Worm (Caenorhabditis elegans) whole organism, L1 larva: Measurements from ENCODE around the gene fbxa-153.
A peak's percentile ranks its signal among the peaks of the same experiment; 100 is the strongest.

Experiments
- C34B4.2 ChIP-seq: sonication (generic microtip); optimal IDR thresholded peaks from 2 replicates; lab custom pipeline; 2017; ENCODE audit warnings: mild to moderate bottlenecking, missing genetic modification characterization, missing compliant biosample characterization
- alr-1 ChIP-seq: fragments of 200-800 bp; sonication (Bioruptor generic); optimal IDR thresholded peaks from 2 replicates; lab custom pipeline; 2018; ENCODE audit warnings: borderline replicate concordance, mild to moderate bottlenecking, missing genetic modification characterization, missing compliant biosample characterization
- ama-1 ChIP-seq: fragments of 150-350 bp; optimal IDR thresholded peaks from 2 replicates; lab custom pipeline; 2014
- ceh-88 ChIP-seq: fragments of 200-800 bp; sonication (Bioruptor generic); IDR thresholded peaks from 2 replicates; pipeline ENCODE4 v1.3.6; 2022; ENCODE audit warnings: missing genetic modification characterization, missing compliant biosample characterization
- efl-1 ChIP-seq, 4 experiments: fragments of 150-350 bp; optimal IDR thresholded peaks in 3 of 4; peaks in 1 of 4; 1 replicate in 1 of 4; 2 replicates in 3 of 4; lab custom pipeline; 2014; ENCODE audit warnings: missing biosample characterization in 2 of 4, missing genetic modification characterization in 2 of 4, missing genetic modification reagents in 2 of 4
- efl-3 ChIP-seq: fragments of 200-800 bp; sonication (Bioruptor generic); optimal IDR thresholded peaks from 2 replicates; lab custom pipeline; 2018; ENCODE audit warnings: mild to moderate bottlenecking, missing genetic modification characterization, missing compliant biosample characterization
- egl-13 ChIP-seq: sonication (generic microtip); optimal IDR thresholded peaks from 2 replicates; lab custom pipeline; 2016; ENCODE audit warnings: missing genotype, missing genetic modification reagents, missing genetic modification characterization, missing compliant biosample characterization
- egl-27 ChIP-seq, 2 experiments: fragments of 150-350 bp in 1 of 2; sonication (generic microtip); optimal IDR thresholded peaks; 3 replicates each; lab custom pipeline; 2017 to 2018; ENCODE audit warnings: missing biosample characterization in 2 of 2, missing genetic modification characterization in 2 of 2, missing genetic modification reagents in 2 of 2
- ets-5 ChIP-seq: fragments of 200-800 bp; sonication (Bioruptor generic); IDR thresholded peaks from 2 replicates; pipeline ENCODE4 v1.3.6; 2022; ENCODE audit warnings: missing genetic modification characterization, missing compliant biosample characterization
- fkh-10 ChIP-seq: sonication (generic microtip); optimal IDR thresholded peaks from 2 replicates; lab custom pipeline; 2017; ENCODE audit warnings: missing biosample characterization, missing genetic modification reagents, missing genetic modification characterization
- hlh-17 ChIP-seq: fragments of 200-800 bp; sonication (Bioruptor generic); optimal IDR thresholded peaks from 2 replicates; lab custom pipeline; 2018; ENCODE audit warnings: missing genetic modification characterization, mild to moderate bottlenecking, missing compliant biosample characterization, moderate library complexity, borderline replicate concordance
- irx-1 ChIP-seq: sonication (generic microtip); optimal IDR thresholded peaks from 2 replicates; lab custom pipeline; 2016; ENCODE audit warnings: missing genetic modification characterization, missing compliant biosample characterization
- jun-1 ChIP-seq: fragments of 150-350 bp; optimal IDR thresholded peaks from 2 replicates; lab custom pipeline; 2014; ENCODE audit warnings: missing biosample characterization, missing genetic modification reagents, missing genetic modification characterization
- lin-13 ChIP-seq: fragments of 150-350 bp; optimal IDR thresholded peaks from 2 replicates; lab custom pipeline; 2014; ENCODE audit warnings: missing biosample characterization, missing genetic modification reagents, missing genetic modification characterization
- lin-15B ChIP-seq: fragments of 150-350 bp; sonication (generic microtip); optimal IDR thresholded peaks from 3 replicates; lab custom pipeline; 2014; ENCODE audit warnings: missing biosample characterization, missing genetic modification characterization
- lin-35 ChIP-seq, 2 experiments: fragments of 150-350 bp; optimal IDR thresholded peaks; 2 replicates each; lab custom pipeline; 2014; ENCODE audit warnings: missing biosample characterization in 2 of 2, missing genetic modification characterization in 2 of 2, missing genetic modification reagents in 2 of 2
- lin-39 ChIP-seq: fragments of 150-350 bp; optimal IDR thresholded peaks from 2 replicates; lab custom pipeline; 2014; ENCODE audit warnings: missing biosample characterization, missing genetic modification reagents, missing genetic modification characterization
- lir-3 ChIP-seq: sonication (generic microtip); optimal IDR thresholded peaks from 2 replicates; lab custom pipeline; 2016; ENCODE audit warnings: mild to moderate bottlenecking, missing genetic modification characterization, moderate library complexity, missing compliant biosample characterization; ENCODE audit not compliant: poor library complexity
- lsy-2 ChIP-seq, 2 experiments: fragments of 150-350 bp; optimal IDR thresholded peaks; 2 replicates each; lab custom pipeline; 2014; ENCODE audit warnings: missing biosample characterization in 2 of 2, missing genetic modification characterization in 2 of 2
- mab-9 ChIP-seq: fragments of 200-800 bp; sonication (Bioruptor generic); IDR thresholded peaks from 2 replicates; pipeline ENCODE4 v1.3.6; 2022; ENCODE audit warnings: missing genetic modification reagents, missing genetic modification characterization, missing compliant biosample characterization
- mef-2 ChIP-seq: fragments of 150-350 bp; optimal IDR thresholded peaks from 2 replicates; lab custom pipeline; 2014; ENCODE audit warnings: missing biosample characterization, missing genetic modification characterization
- nhr-11 ChIP-seq: fragments of 150-350 bp; optimal IDR thresholded peaks from 2 replicates; lab custom pipeline; 2014; ENCODE audit warnings: missing biosample characterization, missing genetic modification characterization
- nhr-12 ChIP-seq: sonication (generic microtip); optimal IDR thresholded peaks from 2 replicates; lab custom pipeline; 2017; ENCODE audit warnings: missing biosample characterization, missing genetic modification characterization
- nhr-19 ChIP-seq: fragments of 200-800 bp; sonication (Bioruptor generic); conservative IDR thresholded peaks from 2 replicates; pipeline ENCODE4 v1.3.6; 2022; ENCODE audit warnings: missing genetic modification characterization, missing compliant biosample characterization
- nhr-237 ChIP-seq: fragments of 150-350 bp; optimal IDR thresholded peaks from 2 replicates; lab custom pipeline; 2014; ENCODE audit warnings: missing biosample characterization, missing genetic modification characterization
- nhr-47 ChIP-seq: sonication (generic microtip); optimal IDR thresholded peaks from 2 replicates; lab custom pipeline; 2016; ENCODE audit warnings: mild to moderate bottlenecking, missing genetic modification characterization, moderate library complexity, missing compliant biosample characterization
- nhr-84 ChIP-seq: sonication (generic microtip); optimal IDR thresholded peaks from 2 replicates; lab custom pipeline; 2017; ENCODE audit warnings: missing biosample characterization, missing genetic modification characterization
- nhr-90 ChIP-seq: sonication (generic microtip); optimal IDR thresholded peaks from 2 replicates; lab custom pipeline; 2016; ENCODE audit warnings: mild to moderate bottlenecking, missing genetic modification characterization, missing compliant biosample characterization; ENCODE audit not compliant: poor library complexity
- pax-3 ChIP-seq: fragments of 200-800 bp; sonication (Bioruptor generic); optimal IDR thresholded peaks from 2 replicates; lab custom pipeline; 2018; ENCODE audit warnings: mild to moderate bottlenecking, missing genetic modification characterization, moderate library complexity, missing compliant biosample characterization
- pqm-1 ChIP-seq: sonication (generic microtip); optimal IDR thresholded peaks from 3 replicates; lab custom pipeline; 2017; ENCODE audit warnings: missing biosample characterization, missing genetic modification characterization
- rnt-1 ChIP-seq: sonication (generic microtip); optimal IDR thresholded peaks from 2 replicates; lab custom pipeline; 2016; ENCODE audit warnings: mild to moderate bottlenecking, missing genetic modification characterization, moderate library complexity, missing compliant biosample characterization
- skn-1 ChIP-seq: fragments of 150-350 bp; optimal IDR thresholded peaks from 2 replicates; lab custom pipeline; 2014; ENCODE audit warnings: missing biosample characterization, missing genetic modification characterization
- snpc-4 ChIP-seq: fragments of 150-350 bp; optimal IDR thresholded peaks from 2 replicates; lab custom pipeline; 2014; ENCODE audit warnings: missing biosample characterization, missing genetic modification characterization
- snu-23 ChIP-seq: sonication (generic microtip); optimal IDR thresholded peaks from 2 replicates; lab custom pipeline; 2016; ENCODE audit warnings: missing genetic modification characterization, missing compliant biosample characterization
- sup-37 ChIP-seq: fragments of 200-800 bp; sonication (Bioruptor generic); optimal IDR thresholded peaks from 2 replicates; lab custom pipeline; 2018; ENCODE audit warnings: mild to moderate bottlenecking, missing genetic modification characterization, missing compliant biosample characterization
- tbx-2 ChIP-seq: sonication (generic microtip); optimal IDR thresholded peaks from 2 replicates; lab custom pipeline; 2016; ENCODE audit warnings: missing genetic modification characterization, missing compliant biosample characterization
- unc-130 ChIP-seq: fragments of 150-350 bp; optimal IDR thresholded peaks from 2 replicates; lab custom pipeline; 2017; ENCODE audit warnings: missing biosample characterization, missing genetic modification characterization, inconsistent platforms
- unc-30 ChIP-seq: sonication (generic microtip); optimal IDR thresholded peaks from 2 replicates; lab custom pipeline; 2017; ENCODE audit warnings: missing biosample characterization, missing genetic modification characterization
- unc-98 ChIP-seq: fragments of 200-800 bp; sonication (Bioruptor generic); IDR thresholded peaks from 2 replicates; pipeline ENCODE4 v1.3.6; 2022; ENCODE audit warnings: missing genetic modification characterization, missing compliant biosample characterization
- vab-15 ChIP-seq: sonication (generic microtip); optimal IDR thresholded peaks from 2 replicates; lab custom pipeline; 2017; ENCODE audit warnings: missing genotype, mild to moderate bottlenecking, missing genetic modification characterization, missing compliant biosample characterization
- xbp-1 ChIP-seq: sonication (generic microtip); optimal IDR thresholded peaks from 2 replicates; lab custom pipeline; 2016; ENCODE audit warnings: missing genetic modification characterization, missing compliant biosample characterization
- zag-1 ChIP-seq: fragments of 150-350 bp; optimal IDR thresholded peaks from 2 replicates; lab custom pipeline; 2014; ENCODE audit warnings: missing biosample characterization, missing genetic modification characterization
- ztf-4 ChIP-seq: fragments of 150-350 bp; optimal IDR thresholded peaks from 2 replicates; lab custom pipeline; 2014; ENCODE audit warnings: missing biosample characterization, missing genetic modification characterization

Gene fbxa-153

ce11 chrV:15569702-15570430 lies 40.3 kb downstream of the fbxa-153 start, which contains the start of gene lsm-5 (continued):
- TF ChIP-seq lin-39 (tag; lab: Kevin White, UChicago) (no peak), sup-37 (GFP tag; lab: Kevin White, UChicago) (peak; percentile 4), hlh-17 (GFP tag; lab: Kevin White, UChicago) (no peak), efl-3 (GFP tag; lab: Kevin White, UChicago) (no peak), lin-13 (GFP tag; lab: Kevin White, UChicago) (peak; percentile 41), mab-9 (GFP tag; lab: Robert Waterston, UW) (no peak), mef-2 (tag; lab: Kevin White, UChicago) (no peak), unc-30 (tag; lab: Kevin White, UChicago) (no peak), snpc-4 (tag; lab: Kevin White, UChicago) (peak; percentile 56), egl-13 (tag; lab: Kevin White, UChicago) (no peak), vab-15 (no peak), snu-23 (GFP tag; lab: Kevin White, UChicago) (peak; percentile 62), nhr-84 (tag; lab: Kevin White, UChicago) (no peak), zag-1 (tag; lab: Kevin White, UChicago) (no peak), efl-1 (optimal IDR thresholded peaks at IDR 0.05; lab: Kevin White, UChicago) (peak; percentile 96 to 97), efl-1 (GFP tag; optimal IDR thresholded peaks at IDR 0.05 in 1 of 2; lab: Kevin White, UChicago) (peak; percentile 95 to 99), alr-1 (tag; lab: Kevin White, UChicago) (no peak), pqm-1 (tag; lab: Kevin White, UChicago) (no peak), C34B4.2 (no peak), skn-1 (peak; percentile 19), pax-3 (tag; lab: Kevin White, UChicago) (no peak), xbp-1 (tag; lab: Kevin White, UChicago) (peak; percentile 48), lin-15B (tag; lab: Kevin White, UChicago) (peak; percentile 34), ztf-4 (tag; lab: Kevin White, UChicago) (no peak), egl-27 (tag; optimal IDR thresholded peaks at IDR 0.05; lab: Kevin White, UChicago) (no peak), nhr-11 (tag; lab: Kevin White, UChicago) (no peak), unc-130 (tag; lab: Kevin White, UChicago) (peak; percentile 50), jun-1 (tag; lab: Kevin White, UChicago) (no peak), nhr-19 (peak; percentile 64), ama-1 (lab: Kevin White, UChicago) (peak; percentile 95), irx-1 (tag; lab: Kevin White, UChicago) (peak; percentile 52), nhr-47 (tag; lab: Kevin White, UChicago) (peak; percentile 55), lsy-2 (tag; optimal IDR thresholded peaks at IDR 0.05; lab: Kevin White, UChicago) (peak; percentile 65 to 82), ets-5 (no peak)
- TF ChIP-seq, all 84 proteins: peak for 36

- TF ChIP-seq nhr-90 (no peak), nhr-12 (tag; lab: Kevin White, UChicago) (no peak), rnt-1 (no peak), nhr-237 (no peak), zag-1 (tag; lab: Kevin White, UChicago) (no peak), lin-15B (tag; lab: Kevin White, UChicago) (no peak), alr-1 (tag; lab: Kevin White, UChicago) (no peak), fkh-10 (GFP tag; lab: Kevin White, UChicago) (no peak), snu-23 (GFP tag; lab: Kevin White, UChicago) (no peak), ceh-88 (GFP tag; lab: Robert Waterston, UW) (no peak), tbx-2 (tag; lab: Kevin White, UChicago) (no peak), unc-98 (GFP tag; lab: Robert Waterston, UW) (no peak), lin-35 (GFP tag; optimal IDR thresholded peaks at IDR 0.05; lab: Kevin White, UChicago) (no peak), lin-13 (GFP tag; lab: Kevin White, UChicago) (no peak), efl-1 (optimal IDR thresholded peaks at IDR 0.05; lab: Kevin White, UChicago) (no peak), efl-1 (GFP tag; optimal IDR thresholded peaks at IDR 0.05 in 1 of 2; lab: Kevin White, UChicago) (peak in 1 of 2 experiments; percentile 88), ama-1 (lab: Kevin White, UChicago) (peak; percentile 13), nhr-11 (tag; lab: Kevin White, UChicago) (no peak), irx-1 (tag; lab: Kevin White, UChicago) (no peak), unc-30 (tag; lab: Kevin White, UChicago) (no peak), lir-3 (peak; percentile 3)
- TF ChIP-seq, all 84 proteins: peak for 3
Observed at ce11 chrV:15568381-15568780, 41.8 kb downstream of the fbxa-153 start.
